Worm (Caenorhabditis elegans) whole organism, L1 larva: ENCODE data around the gene F08F8.6.
A peak's percentile ranks its signal among the peaks of the same experiment; 100 is the strongest.

Experiments
- F16B12.6 ChIP-seq: fragments of 150-350 bp; optimal IDR thresholded peaks from 2 replicates; lab custom pipeline; 2014; ENCODE audit warnings: missing biosample characterization, missing genetic modification characterization
- Y116A8C.19 ChIP-seq: sonication (generic microtip); optimal IDR thresholded peaks from 2 replicates; lab custom pipeline; 2016; ENCODE audit warnings: missing compliant biosample characterization, missing genetic modification characterization, borderline replicate concordance
- aha-1 ChIP-seq: fragments of 150-350 bp; optimal IDR thresholded peaks from 2 replicates; lab custom pipeline; 2014; ENCODE audit warnings: missing biosample characterization, missing genetic modification characterization
- alr-1 ChIP-seq: fragments of 200-800 bp; sonication (Bioruptor generic); optimal IDR thresholded peaks from 2 replicates; lab custom pipeline; 2018; ENCODE audit warnings: borderline replicate concordance, mild to moderate bottlenecking, missing genetic modification characterization, missing compliant biosample characterization
- aly-2 ChIP-seq: fragments of 150-350 bp; optimal IDR thresholded peaks from 2 replicates; lab custom pipeline; 2014; ENCODE audit warnings: missing biosample characterization, missing genetic modification characterization
- ceh-63 ChIP-seq: fragments of 200-800 bp; sonication (Bioruptor generic); optimal IDR thresholded peaks from 2 replicates; lab custom pipeline; 2018; ENCODE audit warnings: mild to moderate bottlenecking, missing genetic modification characterization, missing compliant biosample characterization
- ceh-8 ChIP-seq: fragments of 200-800 bp; sonication (Bioruptor generic); optimal IDR thresholded peaks from 2 replicates; lab custom pipeline; 2018; ENCODE audit warnings: mild to moderate bottlenecking, missing genetic modification characterization, moderate library complexity, missing compliant biosample characterization
- ceh-82 ChIP-seq, 3 experiments: fragments of 150-350 bp in 1 of 3; sonication (generic microtip) in 2 of 3; optimal IDR thresholded peaks; 2 replicates each; lab custom pipeline; 2014 to 2017; ENCODE audit warnings: missing biosample characterization in 3 of 3, missing genetic modification characterization in 3 of 3
- ceh-88 ChIP-seq: fragments of 200-800 bp; sonication (Bioruptor generic); IDR thresholded peaks from 2 replicates; pipeline ENCODE4 v1.3.6; 2022; ENCODE audit warnings: missing genetic modification characterization, missing compliant biosample characterization
- ces-1 ChIP-seq: fragments of 150-350 bp; optimal IDR thresholded peaks from 2 replicates; lab custom pipeline; 2014; ENCODE audit warnings: missing biosample characterization, missing genetic modification reagents, missing genetic modification characterization
- dsc-1 ChIP-seq: sonication (generic microtip); optimal IDR thresholded peaks from 2 replicates; lab custom pipeline; 2016; ENCODE audit warnings: mild to moderate bottlenecking, missing genetic modification characterization, missing compliant biosample characterization
- efl-3 ChIP-seq: fragments of 200-800 bp; sonication (Bioruptor generic); optimal IDR thresholded peaks from 2 replicates; lab custom pipeline; 2018; ENCODE audit warnings: mild to moderate bottlenecking, missing genetic modification characterization, missing compliant biosample characterization
- egl-13 ChIP-seq: sonication (generic microtip); optimal IDR thresholded peaks from 2 replicates; lab custom pipeline; 2016; ENCODE audit warnings: missing genotype, missing genetic modification reagents, missing genetic modification characterization, missing compliant biosample characterization
- elt-2 ChIP-seq: sonication (generic microtip); optimal IDR thresholded peaks from 2 replicates; lab custom pipeline; 2016; ENCODE audit warnings: missing genetic modification characterization, mild to moderate bottlenecking, inconsistent platforms, missing compliant biosample characterization, missing genetic modification reagents
- elt-3 ChIP-seq, 6 experiments: fragments of 150-350 bp in 1 of 6; sonication (generic microtip); optimal IDR thresholded peaks; 2 replicates each; lab custom pipeline; 2017 to 2018; ENCODE audit warnings: missing biosample characterization in 6 of 6, missing genetic modification characterization in 6 of 6, inconsistent platforms in 1 of 6
- ets-5 ChIP-seq: fragments of 200-800 bp; sonication (Bioruptor generic); IDR thresholded peaks from 2 replicates; pipeline ENCODE4 v1.3.6; 2022; ENCODE audit warnings: missing genetic modification characterization, missing compliant biosample characterization
- fkh-4 ChIP-seq: sonication (generic microtip); optimal IDR thresholded peaks from 2 replicates; lab custom pipeline; 2016; ENCODE audit warnings: missing compliant biosample characterization, missing genetic modification characterization, borderline replicate concordance
- fkh-8 ChIP-seq: sonication (generic microtip); optimal IDR thresholded peaks from 2 replicates; lab custom pipeline; 2016; ENCODE audit warnings: mild to moderate bottlenecking, missing genetic modification characterization, missing compliant biosample characterization
- fos-1 ChIP-seq: fragments of 150-350 bp; optimal IDR thresholded peaks from 2 replicates; lab custom pipeline; 2014; ENCODE audit warnings: missing biosample characterization, missing genetic modification characterization
- grh-1 ChIP-seq: fragments of 200-800 bp; sonication (Bioruptor generic); IDR thresholded peaks from 2 replicates; pipeline ENCODE4 v1.3.6; 2022; ENCODE audit warnings: missing genetic modification reagents, missing genetic modification characterization, missing compliant biosample characterization
- hlh-17 ChIP-seq: fragments of 200-800 bp; sonication (Bioruptor generic); optimal IDR thresholded peaks from 2 replicates; lab custom pipeline; 2018; ENCODE audit warnings: missing genetic modification characterization, mild to moderate bottlenecking, missing compliant biosample characterization, moderate library complexity, borderline replicate concordance
- hlh-4 ChIP-seq: sonication (generic microtip); optimal IDR thresholded peaks from 2 replicates; lab custom pipeline; 2016; ENCODE audit warnings: mild to moderate bottlenecking, missing genetic modification characterization, missing compliant biosample characterization
- hpl-2 ChIP-seq: fragments of 150-350 bp; optimal IDR thresholded peaks from 2 replicates; lab custom pipeline; 2014; ENCODE audit warnings: missing biosample characterization, missing genetic modification reagents, missing genetic modification characterization
- irx-1 ChIP-seq: sonication (generic microtip); optimal IDR thresholded peaks from 2 replicates; lab custom pipeline; 2016; ENCODE audit warnings: missing genetic modification characterization, missing compliant biosample characterization
- jun-1 ChIP-seq: fragments of 150-350 bp; optimal IDR thresholded peaks from 2 replicates; lab custom pipeline; 2014; ENCODE audit warnings: missing biosample characterization, missing genetic modification reagents, missing genetic modification characterization
- lin-13 ChIP-seq: fragments of 150-350 bp; optimal IDR thresholded peaks from 2 replicates; lab custom pipeline; 2014; ENCODE audit warnings: missing biosample characterization, missing genetic modification reagents, missing genetic modification characterization
- lin-14 ChIP-seq: fragments of 200-800 bp; sonication (Bioruptor generic); optimal IDR thresholded peaks from 2 replicates; lab custom pipeline; 2018; ENCODE audit warnings: mild to moderate bottlenecking, missing genetic modification characterization, moderate library complexity, missing compliant biosample characterization
- lin-15B ChIP-seq: fragments of 150-350 bp; sonication (generic microtip); optimal IDR thresholded peaks from 3 replicates; lab custom pipeline; 2014; ENCODE audit warnings: missing biosample characterization, missing genetic modification characterization
- lin-35 ChIP-seq, 2 experiments: fragments of 150-350 bp; optimal IDR thresholded peaks; 2 replicates each; lab custom pipeline; 2014; ENCODE audit warnings: missing biosample characterization in 2 of 2, missing genetic modification characterization in 2 of 2, missing genetic modification reagents in 2 of 2
- lin-39 ChIP-seq: fragments of 150-350 bp; optimal IDR thresholded peaks from 2 replicates; lab custom pipeline; 2014; ENCODE audit warnings: missing biosample characterization, missing genetic modification reagents, missing genetic modification characterization
- lir-3 ChIP-seq: sonication (generic microtip); optimal IDR thresholded peaks from 2 replicates; lab custom pipeline; 2016; ENCODE audit warnings: mild to moderate bottlenecking, missing genetic modification characterization, moderate library complexity, missing compliant biosample characterization; ENCODE audit not compliant: poor library complexity
- mab-9 ChIP-seq: fragments of 200-800 bp; sonication (Bioruptor generic); IDR thresholded peaks from 2 replicates; pipeline ENCODE4 v1.3.6; 2022; ENCODE audit warnings: missing genetic modification reagents, missing genetic modification characterization, missing compliant biosample characterization
- nhr-20 ChIP-seq: sonication (generic microtip); optimal IDR thresholded peaks from 2 replicates; lab custom pipeline; 2016; ENCODE audit warnings: mild to moderate bottlenecking, missing genetic modification characterization, missing compliant biosample characterization
- nhr-237 ChIP-seq: fragments of 150-350 bp; optimal IDR thresholded peaks from 2 replicates; lab custom pipeline; 2014; ENCODE audit warnings: missing biosample characterization, missing genetic modification characterization
- nhr-28 ChIP-seq: fragments of 150-350 bp; optimal IDR thresholded peaks from 2 replicates; lab custom pipeline; 2014; ENCODE audit warnings: missing biosample characterization, missing genetic modification characterization
- nhr-47 ChIP-seq: sonication (generic microtip); optimal IDR thresholded peaks from 2 replicates; lab custom pipeline; 2016; ENCODE audit warnings: mild to moderate bottlenecking, missing genetic modification characterization, moderate library complexity, missing compliant biosample characterization
- nhr-71 ChIP-seq: sonication (generic microtip); optimal IDR thresholded peaks from 2 replicates; lab custom pipeline; 2016; ENCODE audit warnings: mild to moderate bottlenecking, missing genetic modification characterization, moderate library complexity, missing compliant biosample characterization
- nhr-76 ChIP-seq: sonication (generic microtip); optimal IDR thresholded peaks from 2 replicates; lab custom pipeline; 2017; ENCODE audit warnings: missing biosample characterization, missing genetic modification characterization
- nhr-77 ChIP-seq: fragments of 150-350 bp; optimal IDR thresholded peaks from 2 replicates; lab custom pipeline; 2014; ENCODE audit warnings: missing biosample characterization, missing genetic modification characterization
- nhr-84 ChIP-seq: sonication (generic microtip); optimal IDR thresholded peaks from 2 replicates; lab custom pipeline; 2017; ENCODE audit warnings: missing biosample characterization, missing genetic modification characterization
- nhr-85 ChIP-seq: sonication (generic microtip); peaks from one replicate; lab custom pipeline; 2016; ENCODE audit warnings: missing genetic modification characterization, inconsistent platforms, missing compliant biosample characterization
- pag-3 ChIP-seq: sonication (generic microtip); optimal IDR thresholded peaks from 2 replicates; lab custom pipeline; 2017; ENCODE audit warnings: missing genetic modification characterization, mild to moderate bottlenecking, missing compliant biosample characterization, antibody characterized with exemption, borderline replicate concordance; ENCODE audit not compliant: insufficient read depth
- rnt-1 ChIP-seq: sonication (generic microtip); optimal IDR thresholded peaks from 2 replicates; lab custom pipeline; 2016; ENCODE audit warnings: mild to moderate bottlenecking, missing genetic modification characterization, moderate library complexity, missing compliant biosample characterization
- snu-23 ChIP-seq: sonication (generic microtip); optimal IDR thresholded peaks from 2 replicates; lab custom pipeline; 2016; ENCODE audit warnings: missing genetic modification characterization, missing compliant biosample characterization
- sptf-1 ChIP-seq: fragments of 150-350 bp; optimal IDR thresholded peaks from 2 replicates; lab custom pipeline; 2014; ENCODE audit warnings: missing biosample characterization, missing genetic modification characterization
- sup-37 ChIP-seq: fragments of 200-800 bp; sonication (Bioruptor generic); optimal IDR thresholded peaks from 2 replicates; lab custom pipeline; 2018; ENCODE audit warnings: mild to moderate bottlenecking, missing genetic modification characterization, missing compliant biosample characterization
- swsn-7 ChIP-seq: sonication (generic microtip); optimal IDR thresholded peaks from 2 replicates; lab custom pipeline; 2016; ENCODE audit warnings: missing genetic modification characterization, missing compliant biosample characterization
- tbx-2 ChIP-seq: sonication (generic microtip); optimal IDR thresholded peaks from 2 replicates; lab custom pipeline; 2016; ENCODE audit warnings: missing genetic modification characterization, missing compliant biosample characterization
- tlp-1 ChIP-seq: fragments of 150-350 bp; optimal IDR thresholded peaks from 2 replicates; lab custom pipeline; 2014; ENCODE audit warnings: missing biosample characterization, missing genetic modification characterization
- unc-30 ChIP-seq: sonication (generic microtip); optimal IDR thresholded peaks from 2 replicates; lab custom pipeline; 2017; ENCODE audit warnings: missing biosample characterization, missing genetic modification characterization
- unc-98 ChIP-seq: fragments of 200-800 bp; sonication (Bioruptor generic); IDR thresholded peaks from 2 replicates; pipeline ENCODE4 v1.3.6; 2022; ENCODE audit warnings: missing genetic modification characterization, missing compliant biosample characterization
- xbp-1 ChIP-seq: sonication (generic microtip); optimal IDR thresholded peaks from 2 replicates; lab custom pipeline; 2016; ENCODE audit warnings: missing genetic modification characterization, missing compliant biosample characterization

F08F8.6 gene

DNA sequence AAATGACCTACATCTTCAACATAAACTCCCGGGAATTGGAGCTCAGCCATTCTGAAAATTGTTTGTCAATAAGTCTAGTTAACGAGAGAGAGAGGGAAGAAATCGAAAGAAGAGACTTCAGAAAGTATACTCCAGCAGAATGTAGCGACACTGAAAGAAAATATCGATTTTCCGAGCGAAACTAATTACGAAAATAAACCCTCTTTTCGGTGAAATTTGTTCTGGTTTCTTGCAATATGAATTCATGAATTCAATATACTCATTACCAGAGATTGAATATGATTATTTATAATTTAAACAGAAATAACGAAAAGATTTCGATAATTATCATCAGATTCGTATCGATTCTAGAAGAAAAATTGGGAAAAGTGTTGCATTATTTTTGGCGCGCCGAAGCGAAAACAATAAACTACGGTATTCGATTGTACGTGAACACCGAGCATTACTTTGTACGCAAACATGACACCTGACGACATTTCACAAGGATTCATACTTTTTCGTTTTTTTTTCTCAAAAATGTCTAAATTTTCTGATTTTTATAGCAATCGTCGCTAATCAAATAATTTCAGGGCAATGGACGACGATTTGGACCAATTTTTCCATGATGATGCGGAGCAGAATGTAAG, 38.2 kb downstream of the F08F8.6 start, which contains the start of the genes hmg-4 and T20B12.3:
Gene hmg-4, minus strand, starts transcription at position 51 of the 626 bp plus-strand sequence.
Gene T20B12.3, plus strand, starts transcription at position 570 of the 626 bp plus-strand sequence.
- TF ChIP-seq ets-5 (GFP tag; lab: Robert Waterston, UW) (no peak), nhr-85 (peak; percentile 9), nhr-237 (no peak), ceh-82 (tag; optimal IDR thresholded peaks at IDR 0.05; lab: Kevin White, UChicago) (peak in 1 of 3 experiments; percentile 58), irx-1 (tag; lab: Kevin White, UChicago) (peak; percentile 16), nhr-47 (peak; percentile 33), fos-1 (tag; lab: Kevin White, UChicago) (no peak), hpl-2 (GFP tag; lab: Kevin White, UChicago) (no peak), aha-1 (tag; lab: Kevin White, UChicago) (no peak), tlp-1 (tag; lab: Kevin White, UChicago) (no peak), lin-35 (GFP tag; optimal IDR thresholded peaks at IDR 0.05; lab: Kevin White, UChicago) (peak; percentile 63 to 75), unc-30 (tag; lab: Kevin White, UChicago) (no peak), egl-13 (no peak), Y116A8C.19 (tag; lab: Kevin White, UChicago) (no peak), lir-3 (no peak), lin-15B (tag; lab: Kevin White, UChicago) (peak; percentile 18), sptf-1 (tag; lab: Kevin White, UChicago) (no peak), swsn-7 (tag; lab: Kevin White, UChicago) (peak; percentile 18), alr-1 (tag; lab: Kevin White, UChicago) (no peak), hlh-4 (tag; lab: Kevin White, UChicago) (no peak), jun-1 (tag; lab: Kevin White, UChicago) (no peak), fkh-4 (tag; lab: Kevin White, UChicago) (no peak), nhr-77 (no peak), grh-1 (GFP tag; lab: Robert Waterston, UW) (no peak), unc-98 (GFP tag; lab: Robert Waterston, UW) (no peak), ces-1 (GFP tag; lab: Kevin White, UChicago) (no peak), nhr-71 (tag; lab: Kevin White, UChicago) (peak; percentile 55), ceh-63 (GFP tag; lab: Kevin White, UChicago) (no peak), rnt-1 (tag; lab: Kevin White, UChicago) (peak; percentile 35), elt-2 (no peak), elt-3 (tag; optimal IDR thresholded peaks at IDR 0.05; lab: Kevin White, UChicago) (peak in 1 of 6 experiments; percentile 29), lin-39 (tag; lab: Kevin White, UChicago) (no peak), mab-9 (GFP tag; lab: Robert Waterston, UW) (no peak), dsc-1 (no peak), tbx-2 (no peak), snu-23 (GFP tag; lab: Kevin White, UChicago) (peak; percentile 58), pag-3 (tag; lab: Kevin White, UChicago) (no peak), fkh-8 (tag; lab: Kevin White, UChicago) (no peak), aly-2 (tag; lab: Kevin White, UChicago) (no peak), efl-3 (no peak), ceh-8 (GFP tag; lab: Kevin White, UChicago) (no peak), F16B12.6 (tag; lab: Kevin White, UChicago) (peak; percentile 85), lin-13 (GFP tag; lab: Kevin White, UChicago) (no peak), nhr-84 (tag; lab: Kevin White, UChicago) (no peak), sup-37 (GFP tag; lab: Kevin White, UChicago) (no peak), xbp-1 (peak; percentile 30), hlh-17 (GFP tag; lab: Kevin White, UChicago) (no peak), lin-14 (GFP tag; lab: Kevin White, UChicago) (no peak), nhr-28 (tag; lab: Kevin White, UChicago) (no peak), ceh-88 (no peak), nhr-76 (tag; lab: Kevin White, UChicago) (no peak), nhr-20 (tag; lab: Kevin White, UChicago) (no peak)
